Worm (Caenorhabditis elegans): ENCODE results near the gene mcm-2.
A peak's percentile ranks its signal among the peaks of the same experiment; 100 is the strongest.

Gene mcm-2

ce11 chrII:11988724-11989123 lies 17.7 kb downstream of the mcm-2 start, which contains the start of gene Y17G7B.3:
Y17G7B.3 (plus strand) TSS chrII:11989024.
- TF ChIP-seq ama-1 (optimal IDR thresholded peaks at IDR 0.05) = peak; percentile 37
- no peak for TF ChIP-seq B0310.2 (tag; optimal IDR thresholded peaks at IDR 0.05)

- TF ChIP-seq ceh-13 (GFP tag; optimal IDR thresholded peaks at IDR 0.05) (no peak), hmg-4 (GFP tag; optimal IDR thresholded peaks at IDR 0.05) (no peak), sea-1 (GFP tag; conservative IDR thresholded peaks at IDR 0.05) (no peak), F13C5.2 (tag; optimal IDR thresholded peaks at IDR 0.05) (peak; percentile 62), pes-1 (GFP tag; IDR thresholded peaks at IDR 0.05) (0 out of 2 replicates have a peak, but pooled peaks have one; percentile 41), ama-1 (optimal IDR thresholded peaks at IDR 0.05) (no peak), tbx-37 (GFP tag; conservative IDR thresholded peaks at IDR 0.05) (0 out of 2 replicates have a peak, but pooled peaks have one; percentile 35), ceh-36 (tag; optimal IDR thresholded peaks at IDR 0.05) (no peak), aly-1 (tag; optimal IDR thresholded peaks at IDR 0.05) (no peak), flt-1 (GFP tag; IDR thresholded peaks at IDR 0.05) (no peak), B0310.2 (tag; optimal IDR thresholded peaks at IDR 0.05) (no peak), hnd-1 (tag; optimal IDR thresholded peaks at IDR 0.05) (no peak), ets-7 (tag; optimal IDR thresholded peaks at IDR 0.05) (no peak), tbx-11 (GFP tag; IDR thresholded peaks at IDR 0.05) (no peak), hmbx-1 (tag; optimal IDR thresholded peaks at IDR 0.05) (no peak), tra-4 (tag; optimal IDR thresholded peaks at IDR 0.05) (no peak), scrt-1 (GFP tag; IDR thresholded peaks at IDR 0.05) (no peak)
Observed at ce11 chrII:11980110-11980509, 26.3 kb downstream of the mcm-2 start.

DNA sequence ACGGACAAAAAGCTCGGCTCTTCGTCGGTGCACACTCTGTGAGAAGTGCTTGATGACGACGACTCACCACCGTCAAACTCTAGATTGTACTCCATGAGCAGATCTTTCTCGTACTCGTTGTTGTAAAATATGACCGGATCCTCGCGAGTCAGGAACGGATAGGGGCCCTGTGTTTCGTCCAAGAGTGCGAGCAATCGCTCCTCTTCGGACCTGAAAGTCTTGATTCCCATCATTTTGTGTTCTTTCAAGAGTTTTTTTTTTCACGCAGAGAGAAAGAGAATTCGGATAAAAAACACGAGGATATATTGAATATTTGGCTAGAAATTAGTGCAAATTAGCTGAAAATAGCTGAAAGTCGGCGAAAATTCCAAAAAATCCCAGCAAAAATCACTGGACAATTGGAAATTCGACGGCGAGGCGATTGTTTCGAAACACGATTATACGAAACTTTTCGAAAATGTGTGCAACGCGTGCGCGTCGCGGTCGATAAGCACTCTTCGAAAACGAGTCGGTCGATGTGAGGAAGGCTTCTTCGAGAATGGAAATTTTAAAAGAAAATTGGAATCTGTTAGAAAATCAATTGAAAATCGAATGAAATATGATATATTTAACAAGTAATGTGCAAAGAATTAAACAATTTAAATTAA lies 26.9 kb downstream of the mcm-2 start, which contains the start of the genes ash-2 and Y17G7B.20:
TSS of gene ash-2 (plus strand) at position 390 of the 647 bp plus-strand sequence.
TSS of gene Y17G7B.20 (minus strand) at position 396 of the 647 bp plus-strand sequence.
- TF ChIP-seq ceh-13 (GFP tag; optimal IDR thresholded peaks at IDR 0.05) (no peak), hmg-4 (GFP tag; optimal IDR thresholded peaks at IDR 0.05) (peak; percentile 58), ama-1 (optimal IDR thresholded peaks at IDR 0.05) (peak; percentile 72), F13C5.2 (tag; optimal IDR thresholded peaks at IDR 0.05) (peak; percentile 74)

DNA sequence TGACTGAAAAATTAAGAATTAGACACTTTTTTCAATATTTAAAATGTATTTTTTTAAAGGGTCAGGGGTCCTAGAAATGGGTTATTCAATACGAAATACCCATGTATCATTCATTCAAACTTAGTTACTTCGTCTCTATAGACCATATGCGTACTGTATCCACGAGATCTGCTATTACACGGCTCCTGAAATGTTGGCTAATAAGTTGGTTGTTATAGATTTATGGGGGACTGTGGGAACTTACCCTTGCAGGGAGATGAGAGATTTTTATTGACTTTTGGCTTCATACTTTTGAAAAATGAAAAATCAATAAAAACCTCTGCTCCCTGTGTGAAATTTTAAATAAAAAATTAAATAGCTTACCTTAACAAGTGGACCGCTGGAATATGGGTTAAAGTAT lies 27.5 kb downstream of the mcm-2 start:
- TF ChIP-seq tbx-37 (GFP tag; conservative IDR thresholded peaks at IDR 0.05) (no peak), hnd-1 (tag; optimal IDR thresholded peaks at IDR 0.05) (no peak), ceh-13 (GFP tag; optimal IDR thresholded peaks at IDR 0.05) (no peak), hmbx-1 (tag; optimal IDR thresholded peaks at IDR 0.05) (no peak), ama-1 (optimal IDR thresholded peaks at IDR 0.05) (no peak), hmg-4 (GFP tag; optimal IDR thresholded peaks at IDR 0.05) (no peak), ceh-36 (tag; optimal IDR thresholded peaks at IDR 0.05) (no peak), pes-1 (GFP tag; IDR thresholded peaks at IDR 0.05) (no peak), flt-1 (GFP tag; IDR thresholded peaks at IDR 0.05) (no peak), tbx-11 (GFP tag; IDR thresholded peaks at IDR 0.05) (no peak)

ce11 chrII:11978478-11978877 lies 27.9 kb downstream of the mcm-2 start:
- TF ChIP-seq hmbx-1 (tag; optimal IDR thresholded peaks at IDR 0.05) (no peak), tra-4 (tag; optimal IDR thresholded peaks at IDR 0.05) (no peak), ceh-13 (GFP tag; optimal IDR thresholded peaks at IDR 0.05) (no peak), ets-7 (tag; optimal IDR thresholded peaks at IDR 0.05) (no peak)

ce11 chrII:11977363-11977762 lies 29.1 kb downstream of the mcm-2 start, which contains the start of gene Y17G7B.21:
Y17G7B.21 (minus strand) TSS chrII:11977661.
- no peak for TF ChIP-seq pes-1 (GFP tag; IDR thresholded peaks at IDR 0.05)
- TF ChIP-seq hmg-4 (GFP tag; optimal IDR thresholded peaks at IDR 0.05) = peak; percentile 34
- no peak for TF ChIP-seq ceh-13 (GFP tag; optimal IDR thresholded peaks at IDR 0.05)
- TF ChIP-seq ceh-36 (tag; optimal IDR thresholded peaks at IDR 0.05) = no peak
- TF ChIP-seq tbx-37 (GFP tag; conservative IDR thresholded peaks at IDR 0.05) = no peak
- peak; percentile 57; the same call in 1 of the 2 replicates for TF ChIP-seq scrt-1 (GFP tag; IDR thresholded peaks at IDR 0.05)
- peak; percentile 32; the same call in 1 of the 2 replicates for TF ChIP-seq flt-1 (GFP tag; IDR thresholded peaks at IDR 0.05)
- peak; percentile 78 for TF ChIP-seq ama-1 (optimal IDR thresholded peaks at IDR 0.05)
- TF ChIP-seq aly-1 (tag; optimal IDR thresholded peaks at IDR 0.05) = no peak

DNA sequence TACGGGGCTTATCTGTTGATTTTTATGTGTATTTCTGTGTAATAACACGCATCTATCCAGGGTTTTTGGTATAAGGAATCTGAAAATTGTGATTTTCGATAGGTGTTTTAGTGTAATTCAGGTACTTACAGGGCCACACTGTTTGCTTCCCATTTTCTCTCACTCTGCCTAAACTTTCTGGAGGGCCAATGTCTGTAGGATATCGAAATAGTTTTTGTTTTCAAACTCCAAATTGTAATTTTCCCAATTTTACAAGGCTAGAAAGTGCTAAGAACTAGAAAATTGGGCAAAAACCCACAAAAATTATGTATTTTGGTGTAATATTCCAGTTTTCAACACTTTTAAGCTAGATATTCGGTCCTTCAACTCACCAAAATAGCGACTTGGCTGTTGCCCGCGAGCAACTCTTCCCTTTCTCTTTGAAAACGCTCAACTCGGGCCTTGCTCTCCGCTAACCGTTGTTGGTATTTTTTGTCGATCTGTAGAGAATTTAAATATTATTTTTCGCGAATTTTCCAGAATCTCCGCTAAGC lies 29.6 kb downstream of the mcm-2 start:
- TF ChIP-seq tra-4 (tag; optimal IDR thresholded peaks at IDR 0.05) (no peak), pes-1 (GFP tag; IDR thresholded peaks at IDR 0.05) (no peak), hnd-1 (tag; optimal IDR thresholded peaks at IDR 0.05) (no peak), tbx-11 (GFP tag; IDR thresholded peaks at IDR 0.05) (no peak), hmg-4 (GFP tag; optimal IDR thresholded peaks at IDR 0.05) (no peak), hmbx-1 (tag; optimal IDR thresholded peaks at IDR 0.05) (no peak), ets-7 (tag; optimal IDR thresholded peaks at IDR 0.05) (no peak), sea-1 (GFP tag; conservative IDR thresholded peaks at IDR 0.05) (no peak), B0310.2 (tag; optimal IDR thresholded peaks at IDR 0.05) (no peak), scrt-1 (GFP tag; IDR thresholded peaks at IDR 0.05) (no peak), flt-1 (GFP tag; IDR thresholded peaks at IDR 0.05) (no peak)

All from whole organism, early embryonic.